Worm (Caenorhabditis elegans) whole organism, L3 larva: ENCODE measurements around the gene F58H1.8.

Experiments used
- egl-5 ChIP-seq: fragments of 150-350 bp; optimal IDR thresholded peaks from 2 replicates; lab custom pipeline; 2017; ENCODE audit warnings: missing biosample characterization, missing genetic modification reagents, missing genetic modification characterization, inconsistent platforms
- lin-39 ChIP-seq: fragments of 150-350 bp; optimal IDR thresholded peaks from 2 replicates; lab custom pipeline; 2018; ENCODE audit warnings: missing biosample characterization, missing genetic modification reagents, missing genetic modification characterization
- nhr-12 ChIP-seq: fragments of 150-350 bp; optimal IDR thresholded peaks from 2 replicates; lab custom pipeline; 2014; ENCODE audit warnings: missing biosample characterization, missing genetic modification characterization
- nhr-237 ChIP-seq: fragments of 150-350 bp; optimal IDR thresholded peaks from 2 replicates; lab custom pipeline; 2014; ENCODE audit warnings: missing biosample characterization, missing genetic modification characterization
- nhr-77 ChIP-seq: fragments of 150-350 bp; optimal IDR thresholded peaks from 2 replicates; lab custom pipeline; 2014; ENCODE audit warnings: missing biosample characterization, missing genetic modification characterization
- pha-4 ChIP-seq: fragments of 150-350 bp; optimal IDR thresholded peaks from 2 replicates; lab custom pipeline; 2014; ENCODE audit warnings: missing biosample characterization, missing genetic modification reagents, missing genetic modification characterization
- pqm-1 ChIP-seq: fragments of 150-350 bp; optimal IDR thresholded peaks from 2 replicates; lab custom pipeline; 2017; ENCODE audit warnings: missing biosample characterization, missing genetic modification characterization, inconsistent platforms
- skn-1 ChIP-seq: fragments of 150-350 bp; optimal IDR thresholded peaks from 2 replicates; lab custom pipeline; 2014; ENCODE audit warnings: missing biosample characterization, missing genetic modification characterization
- snpc-4 ChIP-seq: fragments of 150-350 bp; optimal IDR thresholded peaks from 2 replicates; lab custom pipeline; 2014; ENCODE audit warnings: missing biosample characterization, missing genetic modification characterization

- TF ChIP-seq lin-39 (tag; lab: Kevin White, UChicago) (no peak), snpc-4 (tag; lab: Kevin White, UChicago) (no peak), nhr-237 (tag; lab: Kevin White, UChicago) (no peak), skn-1 (tag; lab: Kevin White, UChicago) (no peak), pqm-1 (tag; lab: Kevin White, UChicago) (no peak), pha-4 (tag; lab: Kevin White, UChicago) (no peak), nhr-77 (no peak), nhr-12 (no peak), egl-5 (tag; lab: Kevin White, UChicago) (no peak)
These were observed 5.4 kb downstream of the F58H1.8 start for ce11 chrV:11940329-11940728.
